Fruit fly (Drosophila melanogaster) whole organism, larva: ENCODE results near the gene OXA1L.

Experiments used
- noc ChIP-seq: fragments of 200-800 bp; sonication (Bioruptor generic); optimal IDR thresholded peaks from 3 replicates; lab custom pipeline; 2019; ENCODE audit warnings: missing biosample characterization, mild to moderate bottlenecking, missing genetic modification characterization, moderate library complexity

The OXA1L gene

dm6 chr3L:10896923-10897322 is 10.7 kb upstream of the OXA1L start:
- peak; percentile 85 for TF ChIP-seq noc (tag; lab: Kevin White, UChicago)

DNA sequence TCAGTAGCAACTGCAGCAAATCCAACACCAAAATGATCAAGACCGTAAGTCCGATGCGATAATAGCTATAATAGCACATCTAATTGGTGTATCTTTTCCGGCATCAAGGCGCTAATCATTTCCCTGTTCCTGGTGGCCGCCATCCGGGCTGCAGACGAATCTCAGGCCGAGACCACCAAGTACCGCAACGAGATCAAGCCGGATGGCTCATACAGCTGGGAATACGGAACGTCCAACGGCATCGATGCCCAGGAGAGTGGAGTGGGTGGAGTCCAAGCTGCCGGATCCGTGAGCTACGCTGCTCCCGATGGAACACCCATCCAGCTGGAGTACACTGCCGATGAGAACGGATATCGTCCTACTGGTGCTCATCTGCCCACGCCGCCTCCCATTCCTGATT is 7.9 kb upstream of the OXA1L start, which contains the start of gene Cpr67Fb:
Cpr67Fb (plus strand) TSS at position 15 of the 400 bp plus-strand sequence.
- TF ChIP-seq noc (tag; lab: Kevin White, UChicago): no peak

DNA sequence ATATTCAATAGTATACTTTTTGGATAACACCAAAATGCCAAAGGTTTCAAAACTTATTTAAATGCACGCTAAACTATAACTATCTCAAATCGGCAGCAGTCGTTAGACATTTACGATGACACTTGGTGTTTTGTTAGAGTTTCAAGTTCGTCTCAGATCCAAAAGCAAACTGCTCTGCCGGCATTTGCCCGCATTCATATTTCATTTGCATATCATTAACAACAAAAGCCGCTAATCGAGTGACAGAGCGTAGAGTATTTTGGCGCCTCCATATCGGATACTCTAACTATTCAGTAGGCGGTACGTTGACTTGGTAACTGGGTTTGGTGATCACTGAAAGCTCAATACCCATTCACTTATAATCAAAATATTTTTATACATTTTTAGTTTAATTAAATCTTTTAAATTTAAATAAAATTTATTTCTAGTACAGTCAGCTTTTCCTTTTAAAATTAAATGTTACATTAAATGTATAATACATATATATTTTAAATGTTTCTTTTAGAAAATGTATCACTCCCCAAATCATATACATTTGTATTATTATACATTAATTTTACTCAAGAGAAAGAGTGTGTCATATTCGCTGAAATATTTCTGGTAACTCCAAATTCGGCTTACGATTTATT is 7.0 kb upstream of the OXA1L start:
- peak; percentile 55 for TF ChIP-seq noc (tag; lab: Kevin White, UChicago)

DNA sequence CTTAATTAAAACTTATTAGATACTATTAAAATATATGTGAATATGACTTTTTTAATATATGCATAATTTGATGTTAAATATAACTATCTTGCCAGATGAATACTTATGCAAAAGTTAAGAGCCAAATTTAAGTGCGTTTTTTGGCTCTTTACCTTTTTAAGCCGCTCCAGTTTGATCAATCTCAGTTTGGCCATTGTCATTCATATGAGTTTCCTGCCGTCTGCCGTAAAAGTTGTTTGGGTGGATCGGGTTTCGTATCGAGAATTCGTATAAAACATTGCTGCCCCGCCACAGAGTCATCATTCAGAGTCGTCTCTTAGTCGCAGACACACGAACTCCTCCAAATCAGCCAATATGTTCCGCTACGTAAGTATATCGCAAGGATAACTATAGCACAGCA is 5.1 kb upstream of the OXA1L start, which contains the start of gene Cpr67Fa2:
Cpr67Fa2 (plus strand) TSS at position 301 of the 400 bp plus-strand sequence.
- no peak for TF ChIP-seq noc (tag; lab: Kevin White, UChicago)

DNA sequence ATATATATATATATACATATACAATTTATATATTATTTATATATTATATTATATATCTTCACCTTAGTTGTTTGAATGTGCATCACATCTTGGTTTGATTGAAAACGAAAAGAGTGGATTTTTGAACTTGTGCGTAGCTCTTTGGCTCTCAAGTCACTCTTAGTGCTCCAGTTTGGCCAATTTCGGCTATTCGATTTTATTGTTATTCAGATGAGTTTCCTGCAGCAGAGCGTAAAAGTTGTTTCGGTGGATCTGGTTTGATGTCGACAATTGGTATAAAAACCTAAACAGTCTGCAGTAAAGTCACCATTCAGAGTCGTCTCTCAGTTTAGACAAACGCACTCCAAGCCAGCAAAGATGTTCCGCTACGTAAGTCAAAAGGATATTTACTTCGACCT is 3.4 kb upstream of the OXA1L start, which contains the start of gene Cpr67Fa1:
Cpr67Fa1 (plus strand) TSS at position 299 of the 398 bp plus-strand sequence.
- TF ChIP-seq noc (tag; lab: Kevin White, UChicago): no peak

dm6 chr3L:10889000-10889691 is 2.9 kb upstream of the OXA1L start:
- no peak for TF ChIP-seq noc (tag; lab: Kevin White, UChicago)

DNA sequence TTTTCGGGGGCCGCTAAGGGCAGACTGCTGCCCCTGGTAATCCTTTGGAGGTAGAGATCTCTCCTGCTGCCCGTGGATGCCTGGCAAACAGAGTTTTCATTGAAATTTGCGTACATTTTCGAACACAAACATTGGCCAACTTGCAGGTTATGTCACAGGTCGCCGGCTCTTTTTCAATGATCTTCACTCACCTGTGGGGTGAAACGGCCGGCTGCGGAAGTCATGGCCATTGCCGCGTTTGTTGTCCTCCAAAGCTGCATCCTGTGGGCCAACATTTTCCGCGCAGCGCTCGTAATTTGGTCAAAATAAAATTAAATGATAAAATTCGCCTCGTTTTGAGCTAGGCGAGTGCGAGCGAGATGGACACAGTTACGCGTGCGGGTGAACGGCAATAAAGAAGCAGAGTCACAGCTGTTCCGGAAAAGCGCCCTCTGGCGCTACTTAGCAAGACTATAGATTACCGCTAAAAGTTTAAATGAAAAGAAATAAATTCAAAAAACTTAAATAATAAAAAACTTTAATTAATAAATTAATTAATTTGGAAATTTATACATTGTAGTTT is 479 bp downstream of the OXA1L start:
- no peak for TF ChIP-seq noc (tag; lab: Kevin White, UChicago)

DNA sequence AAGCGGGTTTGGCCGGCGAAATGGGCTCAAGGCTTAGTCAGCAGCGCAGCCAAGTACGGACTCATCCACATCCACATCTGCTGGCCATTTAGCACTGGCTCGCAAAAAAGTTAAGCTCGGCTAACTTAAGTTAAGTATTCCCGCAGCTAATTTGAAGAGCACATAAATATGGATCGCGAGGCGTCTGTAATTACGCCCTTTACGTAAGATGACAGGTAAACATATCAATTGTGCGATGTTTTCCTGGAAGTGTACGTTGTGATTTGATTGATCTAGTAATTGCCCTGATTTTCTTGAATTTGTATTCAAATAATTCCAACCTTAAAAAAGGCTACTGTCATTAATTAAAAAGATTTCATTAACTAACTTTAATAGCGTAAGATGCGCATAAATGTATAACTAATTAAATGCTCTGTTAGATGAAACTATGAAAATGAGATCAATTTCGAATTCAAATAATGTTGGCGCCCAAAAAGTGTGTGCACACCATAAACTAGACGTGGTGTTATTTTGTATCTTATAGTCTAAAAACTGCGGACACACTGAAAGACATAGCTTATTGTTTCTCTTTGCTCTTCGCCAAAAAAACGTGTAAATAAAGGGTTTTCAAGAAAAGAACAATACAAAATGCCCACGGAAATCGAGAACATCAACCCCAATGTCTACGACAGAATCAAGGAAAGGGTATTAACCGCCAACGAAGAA is 3.8 kb downstream of the OXA1L start, which contains the start of the genes CG6409 and galla-2:
CG6409 (minus strand) TSS at position 51 of the 705 bp plus-strand sequence.
galla-2 (plus strand) TSS at position 555 of the 705 bp plus-strand sequence.
- TF ChIP-seq noc (tag; lab: Kevin White, UChicago): no peak

- TF ChIP-seq noc (tag; lab: Kevin White, UChicago): no peak
Observed at dm6 chr3L:10878842-10879241, 7.4 kb downstream of the OXA1L start, which contains the start of the genes CG6418 and Blos4. Gene CG6418 (minus strand): TSS chr3L:10879037. Gene Blos4 (plus strand): TSS chr3L:10879085.

DNA sequence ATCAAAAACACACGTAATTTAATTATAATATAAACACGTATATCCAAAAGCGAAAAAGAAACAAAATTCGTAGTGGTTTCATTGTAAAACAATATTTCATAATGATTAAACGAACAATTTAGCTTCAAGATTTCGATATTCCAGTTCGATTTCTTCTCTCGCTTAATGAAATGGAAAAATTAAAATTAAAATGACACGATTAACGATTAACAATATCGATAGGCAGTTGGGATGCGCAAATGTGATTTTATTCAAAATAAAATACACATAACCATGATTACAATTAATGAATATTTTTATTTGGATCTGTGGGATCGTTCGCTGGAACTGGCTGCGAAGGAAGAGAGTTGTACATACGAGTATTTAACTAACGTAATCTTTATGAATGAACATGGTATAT is 10.2 kb downstream of the OXA1L start:
- TF ChIP-seq noc (tag; lab: Kevin White, UChicago): no peak

- no peak for TF ChIP-seq noc (tag; lab: Kevin White, UChicago)
Observed at dm6 chr3L:10871534-10871933, 14.7 kb downstream of the OXA1L start.

DNA sequence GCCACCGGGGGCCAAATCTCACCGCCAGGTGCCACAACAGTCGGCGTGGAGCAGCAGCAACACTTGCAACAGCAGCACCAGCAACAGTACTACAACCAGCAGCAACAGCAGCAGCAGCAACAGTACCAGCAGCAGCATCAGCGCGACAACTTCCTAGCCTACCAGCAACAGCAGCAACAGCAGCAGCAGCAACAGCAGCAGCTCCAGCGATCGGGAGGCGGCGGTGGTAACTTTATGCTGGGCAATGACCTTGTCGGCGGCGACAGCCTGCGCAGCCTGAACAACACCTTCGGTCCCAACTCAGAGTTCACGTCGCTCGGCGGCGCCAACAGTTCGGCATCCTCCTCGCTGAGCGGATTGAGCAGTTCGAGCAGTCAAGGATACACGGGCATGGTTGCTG is 16.2 kb downstream of the OXA1L start:
- no peak for TF ChIP-seq noc (tag; lab: Kevin White, UChicago)

DNA sequence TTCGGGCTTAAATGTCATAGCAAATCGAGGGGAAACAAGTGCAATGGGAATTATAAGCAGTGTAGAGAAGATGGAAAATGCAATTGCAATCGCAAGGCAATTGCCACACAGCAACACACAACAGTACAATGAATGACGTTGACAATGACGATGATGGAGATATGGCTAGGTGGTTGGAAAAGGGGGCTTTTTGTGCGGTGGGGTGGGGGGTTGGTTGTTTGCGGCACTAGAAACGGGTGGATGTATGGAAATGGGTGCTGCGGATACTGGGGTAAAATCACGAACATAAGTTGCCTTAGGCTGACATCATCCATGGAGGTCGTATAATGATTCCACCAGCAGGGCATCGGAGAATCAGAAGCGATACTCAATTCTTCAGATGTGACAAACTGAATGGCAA is 17.1 kb downstream of the OXA1L start:
- TF ChIP-seq noc (tag; lab: Kevin White, UChicago): no peak

DNA sequence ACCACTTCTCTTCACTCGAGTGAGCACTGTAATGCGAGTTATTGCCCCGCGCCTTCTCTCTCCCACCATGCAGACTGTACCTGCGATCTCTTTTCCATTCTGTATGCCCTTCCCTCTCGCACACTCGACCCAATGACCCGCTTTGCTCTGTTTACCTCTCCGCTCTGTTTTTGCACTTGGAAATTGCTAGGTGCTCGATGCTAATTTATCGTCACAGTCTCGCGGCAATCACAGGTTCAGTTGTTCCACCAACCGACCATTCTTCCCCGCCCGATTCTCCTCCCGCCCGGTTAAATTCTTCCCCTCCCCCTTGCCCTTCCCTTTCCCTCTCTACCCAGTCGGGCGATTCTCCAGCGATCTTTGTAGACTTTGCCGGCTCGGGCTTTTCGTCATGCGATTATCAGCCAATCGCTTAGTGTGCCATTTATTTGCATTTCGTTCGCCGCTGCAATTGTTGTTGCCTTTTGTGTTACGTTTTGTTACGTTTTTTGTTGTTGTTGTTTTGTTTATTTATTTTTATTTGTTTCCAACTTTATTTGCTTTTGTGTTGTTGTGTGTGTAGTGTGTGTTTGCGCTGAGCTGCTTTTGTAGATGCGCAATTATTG is 18.4 kb downstream of the OXA1L start:
- TF ChIP-seq noc (tag; lab: Kevin White, UChicago): no peak

- no peak for TF ChIP-seq noc (tag; lab: Kevin White, UChicago)
Observed at dm6 chr3L:10867380-10867648, 19.0 kb downstream of the OXA1L start.
